Fruit fly (Drosophila melanogaster) whole organism, adult: ENCODE results near the gene Smn.

Experiments used
- CG11617 ChIP-seq: fragments of 200-800 bp; sonication (Bioruptor generic); optimal IDR thresholded peaks from 2 replicates; lab custom pipeline; 2017; ENCODE audit warnings: mild to moderate bottlenecking, missing biosample characterization, missing genetic modification reagents, missing genetic modification characterization
- CG12768 ChIP-seq: fragments of 200-800 bp; sonication (Bioruptor generic); optimal IDR thresholded peaks from 2 replicates; lab custom pipeline; 2017; ENCODE audit warnings: missing biosample characterization, missing genetic modification characterization, mild to moderate bottlenecking, moderate library complexity, missing genetic modification reagents
- CG14711 ChIP-seq: fragments of 200-800 bp; sonication (Bioruptor generic); optimal IDR thresholded peaks from 2 replicates; lab custom pipeline; 2018; ENCODE audit warnings: missing biosample characterization, mild to moderate bottlenecking, missing genetic modification characterization, moderate library complexity
- CG1620 ChIP-seq: fragments of 200-800 bp; sonication (Bioruptor generic); optimal IDR thresholded peaks from 2 replicates; lab custom pipeline; 2016; ENCODE audit warnings: missing biosample characterization, missing genetic modification characterization
- CG33017 ChIP-seq: fragments of 200-800 bp; sonication (Bioruptor generic); optimal IDR thresholded peaks from 2 replicates; lab custom pipeline; 2018; ENCODE audit warnings: missing biosample characterization, mild to moderate bottlenecking, missing genetic modification characterization, moderate library complexity
- CG5204 ChIP-seq: fragments of 200-800 bp; sonication (Bioruptor generic); optimal IDR thresholded peaks from 2 replicates; lab custom pipeline; 2016; ENCODE audit warnings: missing biosample characterization, missing genetic modification characterization
- CG7045 ChIP-seq: fragments of 200-800 bp; sonication (Bioruptor generic); optimal IDR thresholded peaks from 2 replicates; lab custom pipeline; 2017; ENCODE audit warnings: missing biosample characterization, mild to moderate bottlenecking, missing genetic modification characterization
- CG7101 ChIP-seq: fragments of 200-800 bp; sonication (Bioruptor generic); optimal IDR thresholded peaks from 2 replicates; lab custom pipeline; 2018; ENCODE audit warnings: missing biosample characterization, mild to moderate bottlenecking, missing genetic modification characterization, moderate library complexity
- Crg-1 ChIP-seq: fragments of 200-800 bp; sonication (Bioruptor generic); optimal IDR thresholded peaks from 2 replicates; lab custom pipeline; 2016; ENCODE audit warnings: missing biosample characterization, missing genetic modification characterization
- Hr96 ChIP-seq: fragments of 200-800 bp; sonication (Bioruptor generic); optimal IDR thresholded peaks from 2 replicates; lab custom pipeline; 2016; ENCODE audit warnings: missing biosample characterization, missing genetic modification characterization
- Mnt ChIP-seq: fragments of 200-800 bp; sonication (Bioruptor generic); optimal IDR thresholded peaks from 2 replicates; lab custom pipeline; 2016; ENCODE audit warnings: missing biosample characterization, mild to moderate bottlenecking, missing genetic modification characterization
- bab1 ChIP-seq: fragments of 200-800 bp; sonication (Bioruptor generic); optimal IDR thresholded peaks from 3 replicates; lab custom pipeline; 2019; ENCODE audit warnings: missing biosample characterization, mild to moderate bottlenecking, missing genetic modification characterization, moderate library complexity
- cnc ChIP-seq, 2 experiments: fragments of >200 bp; optimal IDR thresholded peaks; 2 replicates each; lab custom pipeline; 2017
- pad ChIP-seq: fragments of 200-800 bp; sonication (Bioruptor generic); optimal IDR thresholded peaks from 3 replicates; lab custom pipeline; 2017; ENCODE audit warnings: missing biosample characterization, missing genetic modification characterization, mild to moderate bottlenecking, moderate library complexity, missing genetic modification reagents

dm6 chr3L:16594922-16595518, 13.7 kb upstream of the Smn start, which contains the start of the genes spd-2 and Apl:
- no peak for TF ChIP-seq CG7101 (tag; lab: Kevin White, UChicago)
- TF ChIP-seq cnc (optimal IDR thresholded peaks at IDR 0.05; lab: Kevin White, UChicago), result no peak
- TF ChIP-seq Crg-1 (GFP tag; lab: Kevin White, UChicago), result no peak
- TF ChIP-seq Hr96 (GFP tag; lab: Kevin White, UChicago), result no peak
- TF ChIP-seq CG11617, result no peak
- TF ChIP-seq CG5204 (GFP tag; lab: Kevin White, UChicago), result no peak
- no peak for TF ChIP-seq CG1620 (GFP tag; lab: Kevin White, UChicago)
- TF ChIP-seq pad (GFP tag; lab: Kevin White, UChicago), result no peak
- TF ChIP-seq bab1 (GFP tag; lab: Kevin White, UChicago), result no peak
- TF ChIP-seq CG14711, result no peak
- no peak for TF ChIP-seq CG33017 (tag; lab: Kevin White, UChicago)
- TF ChIP-seq CG7045 (GFP tag; lab: Kevin White, UChicago), result no peak
- TF ChIP-seq CG12768, result no peak
- no peak for TF ChIP-seq Mnt (GFP tag; lab: Kevin White, UChicago)
